Worm (Caenorhabditis elegans): ENCODE results near the gene Y53G8AM.8.
A peak's percentile ranks its signal among the peaks of the same experiment; 100 is the strongest.

The Y53G8AM.8 gene

ce11 chrIII:3273141-3273540 is 5.4 kb downstream of the Y53G8AM.8 start:
- TF ChIP-seq sma-9 (GFP tag; optimal IDR thresholded peaks at IDR 0.05) (peak; percentile 46), sma-9 (tag; optimal IDR thresholded peaks at IDR 0.05) (no peak), snpc-4 (tag; optimal IDR thresholded peaks at IDR 0.05) (no peak), lin-13 (GFP tag; optimal IDR thresholded peaks at IDR 0.05) (peak; percentile 27), nhr-6 (tag; optimal IDR thresholded peaks at IDR 0.05) (no peak), unc-62 (GFP tag; optimal IDR thresholded peaks at IDR 0.05) (no peak), zag-1 (tag; optimal IDR thresholded peaks at IDR 0.05) (no peak), unc-55 (GFP tag; optimal IDR thresholded peaks at IDR 0.05) (peak; percentile 65), skn-1 (tag; optimal IDR thresholded peaks at IDR 0.05) (no peak), dmd-4 (tag; optimal IDR thresholded peaks at IDR 0.05) (no peak), ztf-1 (GFP tag; conservative IDR thresholded peaks at IDR 0.05) (no peak), fos-1 (tag; optimal IDR thresholded peaks at IDR 0.05) (peak; percentile 9), crh-2 (tag; optimal IDR thresholded peaks at IDR 0.05) (peak; percentile 31), ztf-4 (tag; optimal IDR thresholded peaks at IDR 0.05) (no peak), C34F6.9 (tag; optimal IDR thresholded peaks at IDR 0.05) (peak; percentile 70), egl-27 (tag; optimal IDR thresholded peaks at IDR 0.05) (no peak), lsy-2 (tag; optimal IDR thresholded peaks at IDR 0.05) (peak in 1 of 2 experiments; percentile 61), nhr-129 (tag; optimal IDR thresholded peaks at IDR 0.05) (peak; percentile 84), ceh-16 (tag; optimal IDR thresholded peaks at IDR 0.05) (no peak), elt-3 (tag; optimal IDR thresholded peaks at IDR 0.05) (no peak), lin-39 (tag; optimal IDR thresholded peaks at IDR 0.05) (no peak), sma-3 (GFP tag; optimal IDR thresholded peaks at IDR 0.05) (peak; percentile 0), nhr-25 (tag; optimal IDR thresholded peaks at IDR 0.05) (peak; percentile 53), nhr-10 (tag; optimal IDR thresholded peaks at IDR 0.05) (no peak), blmp-1 (tag; optimal IDR thresholded peaks at IDR 0.05; ENCODE audit: insufficient read depth) (peak; percentile 35), F13H6.1 (tag; optimal IDR thresholded peaks at IDR 0.05) (peak; percentile 27), peb-1 (tag; optimal IDR thresholded peaks at IDR 0.05) (no peak), ztf-11 (tag; optimal IDR thresholded peaks at IDR 0.05) (no peak), ama-1 (optimal IDR thresholded peaks at IDR 0.05) (no peak), lin-11 (tag; optimal IDR thresholded peaks at IDR 0.05) (no peak), mbf-1 (tag; optimal IDR thresholded peaks at IDR 0.05) (no peak), elt-1 (tag; optimal IDR thresholded peaks at IDR 0.05) (no peak), nhr-12 (tag; optimal IDR thresholded peaks at IDR 0.05) (no peak)

ce11 chrIII:3271682-3272081 is 6.8 kb downstream of the Y53G8AM.8 start:
- TF ChIP-seq nhr-11 (tag; optimal IDR thresholded peaks at IDR 0.05) = no peak
- no peak for TF ChIP-seq nhr-12 (tag; optimal IDR thresholded peaks at IDR 0.05)
- no peak for TF ChIP-seq mdl-1 (tag; optimal IDR thresholded peaks at IDR 0.05)
- TF ChIP-seq peb-1 (tag; optimal IDR thresholded peaks at IDR 0.05) = no peak
- TF ChIP-seq crh-2 (tag; optimal IDR thresholded peaks at IDR 0.05) = peak; percentile 66
- TF ChIP-seq fos-1 (tag; optimal IDR thresholded peaks at IDR 0.05) = peak; percentile 48
- TF ChIP-seq ceh-82 (tag; optimal IDR thresholded peaks at IDR 0.05) = no peak
- no peak for TF ChIP-seq ama-1 (optimal IDR thresholded peaks at IDR 0.05)
- no peak for TF ChIP-seq unc-39 (tag; optimal IDR thresholded peaks at IDR 0.05)
- TF ChIP-seq nhr-23 (tag; optimal IDR thresholded peaks at IDR 0.05) = no peak
- TF ChIP-seq ztf-4 (tag; optimal IDR thresholded peaks at IDR 0.05) = no peak
- peak; percentile 85 for TF ChIP-seq blmp-1 (tag; optimal IDR thresholded peaks at IDR 0.05; ENCODE audit: insufficient read depth)
- TF ChIP-seq F13H6.1 (tag; optimal IDR thresholded peaks at IDR 0.05) = peak; percentile 91
- TF ChIP-seq mab-5 (tag; optimal IDR thresholded peaks at IDR 0.05) = no peak
- peak; percentile 70 for TF ChIP-seq C34F6.9 (tag; optimal IDR thresholded peaks at IDR 0.05)
- TF ChIP-seq nhr-129 (tag; optimal IDR thresholded peaks at IDR 0.05) = peak; percentile 77
- TF ChIP-seq lin-11 (tag; optimal IDR thresholded peaks at IDR 0.05) = no peak
- TF ChIP-seq elt-3 (tag; optimal IDR thresholded peaks at IDR 0.05) = no peak
- TF ChIP-seq ZK546.5 (tag; optimal IDR thresholded peaks at IDR 0.05) = no peak
- TF ChIP-seq lsy-2 (tag; optimal IDR thresholded peaks at IDR 0.05) = peak; percentile 25 to 77
- peak; percentile 63 for TF ChIP-seq sma-9 (GFP tag; optimal IDR thresholded peaks at IDR 0.05)
- no peak for TF ChIP-seq sma-9 (tag; optimal IDR thresholded peaks at IDR 0.05)
- TF ChIP-seq snpc-4 (tag; optimal IDR thresholded peaks at IDR 0.05) = peak; percentile 49
- TF ChIP-seq elt-1 (tag; optimal IDR thresholded peaks at IDR 0.05) = no peak
- peak; percentile 36 for TF ChIP-seq unc-55 (GFP tag; optimal IDR thresholded peaks at IDR 0.05)
- TF ChIP-seq alr-1 (tag; optimal IDR thresholded peaks at IDR 0.05) = no peak
- no peak for TF ChIP-seq ztf-11 (tag; optimal IDR thresholded peaks at IDR 0.05)
- peak; percentile 79 for TF ChIP-seq nhr-6 (tag; optimal IDR thresholded peaks at IDR 0.05)
- no peak for TF ChIP-seq mbf-1 (tag; optimal IDR thresholded peaks at IDR 0.05)
- no peak for TF ChIP-seq ceh-16 (tag; optimal IDR thresholded peaks at IDR 0.05)
- no peak for TF ChIP-seq lin-39 (tag; optimal IDR thresholded peaks at IDR 0.05)
- no peak for TF ChIP-seq dmd-4 (tag; optimal IDR thresholded peaks at IDR 0.05)
- TF ChIP-seq zag-1 (tag; optimal IDR thresholded peaks at IDR 0.05) = no peak
- TF ChIP-seq sma-3 (GFP tag; optimal IDR thresholded peaks at IDR 0.05) = peak; percentile 67
- TF ChIP-seq nhr-77 (tag; optimal IDR thresholded peaks at IDR 0.05) = no peak
- no peak for TF ChIP-seq R02D3.7 (tag; optimal IDR thresholded peaks at IDR 0.05)
- peak; percentile 80 for TF ChIP-seq sem-4 (tag; optimal IDR thresholded peaks at IDR 0.05)
- TF ChIP-seq nhr-21 (tag; optimal IDR thresholded peaks at IDR 0.05) = peak; percentile 32
- TF ChIP-seq gmeb-1 (tag; optimal IDR thresholded peaks at IDR 0.05) = peak; percentile 24
- TF ChIP-seq nhr-237 (tag; optimal IDR thresholded peaks at IDR 0.05) = no peak
- peak; percentile 84 for TF ChIP-seq nhr-25 (tag; optimal IDR thresholded peaks at IDR 0.05)
- no peak for TF ChIP-seq unc-62 (GFP tag; optimal IDR thresholded peaks at IDR 0.05)
- TF ChIP-seq Y55F3AM.14 (GFP tag; optimal IDR thresholded peaks at IDR 0.05) = no peak
- no peak for TF ChIP-seq skn-1 (tag; optimal IDR thresholded peaks at IDR 0.05)
- TF ChIP-seq nhr-10 (tag; optimal IDR thresholded peaks at IDR 0.05) = no peak
- TF ChIP-seq aly-2 (tag; optimal IDR thresholded peaks at IDR 0.05) = no peak
- TF ChIP-seq ztf-1 (GFP tag; conservative IDR thresholded peaks at IDR 0.05) = no peak

Measured in whole organism, L2 larva.